Fruit fly (Drosophila melanogaster): ENCODE data around the gene CG14042.

DNA sequence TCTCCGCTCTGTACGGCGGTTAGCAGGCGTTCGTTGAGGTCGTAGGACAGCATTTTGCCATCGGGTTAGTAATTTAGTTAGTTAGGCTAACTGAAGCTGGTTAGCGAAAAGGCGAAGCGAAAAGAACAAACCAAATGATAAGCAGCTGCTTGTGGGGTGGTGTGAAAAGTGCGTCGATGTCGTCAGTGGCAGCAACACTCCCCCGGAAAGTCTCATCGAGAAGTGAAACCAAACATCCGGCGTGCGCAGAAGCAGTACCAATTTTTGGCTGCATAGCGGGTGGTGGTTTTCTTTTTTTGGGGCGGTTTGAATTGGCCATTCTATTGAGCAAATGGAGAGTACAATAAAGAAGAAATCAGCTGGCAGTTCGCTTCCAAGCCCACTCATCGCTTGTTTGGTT, 13.3 kb downstream of the CG14042 start, which contains the start of gene CG9121:
- TF ChIP-seq CG12605 (GFP tag; IDR thresholded peaks at IDR 0.05) (no peak), Pif1B (GFP tag; optimal IDR thresholded peaks at IDR 0.05) (no peak), CG32121 (GFP tag; IDR thresholded peaks at IDR 0.05) (no peak), EcR (GFP tag; optimal IDR thresholded peaks at IDR 0.05) (no peak), Ets98B (GFP tag; IDR thresholded peaks at IDR 0.05) (no peak), CG14655 (GFP tag; optimal IDR thresholded peaks at IDR 0.05) (no peak), D1 (tag; optimal IDR thresholded peaks at IDR 0.05) (no peak), CG34367 (tag; optimal IDR thresholded peaks at IDR 0.05) (no peak)

All from whole organism, pupa.